Worm (Caenorhabditis elegans) whole organism, L3 larva: ENCODE results near the gene klp-3.

Experiments used
- R02D3.7 ChIP-seq: fragments of 150-350 bp; optimal IDR thresholded peaks from 2 replicates; lab custom pipeline; 2014; ENCODE audit warnings: missing biosample characterization, missing genetic modification characterization
- aly-2 ChIP-seq: fragments of 150-350 bp; optimal IDR thresholded peaks from 2 replicates; lab custom pipeline; 2014; ENCODE audit warnings: missing biosample characterization, missing genetic modification characterization
- ceh-16 ChIP-seq: sonication (generic microtip); optimal IDR thresholded peaks from 2 replicates; lab custom pipeline; 2017; ENCODE audit warnings: missing biosample characterization, missing genetic modification characterization
- ceh-28 ChIP-seq: fragments of 150-350 bp; optimal IDR thresholded peaks from 2 replicates; lab custom pipeline; 2014; ENCODE audit warnings: missing biosample characterization, missing genetic modification reagents, missing genetic modification characterization
- ceh-82 ChIP-seq: fragments of 150-350 bp; optimal IDR thresholded peaks from 2 replicates; lab custom pipeline; 2014; ENCODE audit warnings: missing biosample characterization, missing genetic modification characterization
- ceh-9 ChIP-seq: sonication (generic microtip); optimal IDR thresholded peaks from 2 replicates; lab custom pipeline; 2018; ENCODE audit warnings: missing biosample characterization, missing genetic modification characterization
- daf-12 ChIP-seq: fragments of 150-350 bp; optimal IDR thresholded peaks from 2 replicates; lab custom pipeline; 2014; ENCODE audit warnings: missing biosample characterization, missing genetic modification reagents, missing genetic modification characterization
- egl-27 ChIP-seq: sonication (generic microtip); optimal IDR thresholded peaks from 4 replicates; lab custom pipeline; 2017; ENCODE audit warnings: missing biosample characterization, missing genetic modification reagents, missing genetic modification characterization
- egl-5 ChIP-seq: fragments of 150-350 bp; optimal IDR thresholded peaks from 2 replicates; lab custom pipeline; 2017; ENCODE audit warnings: missing biosample characterization, missing genetic modification reagents, missing genetic modification characterization, inconsistent platforms
- elt-1 ChIP-seq: fragments of 150-350 bp; optimal IDR thresholded peaks from 2 replicates; lab custom pipeline; 2014; ENCODE audit warnings: missing biosample characterization, missing genetic modification characterization
- elt-2 ChIP-seq: sonication (generic microtip); optimal IDR thresholded peaks from 2 replicates; lab custom pipeline; 2016; ENCODE audit warnings: missing genetic modification reagents, mild to moderate bottlenecking, missing genetic modification characterization, missing compliant biosample characterization
- fkh-10 ChIP-seq: sonication (generic microtip); optimal IDR thresholded peaks from 2 replicates; lab custom pipeline; 2017; ENCODE audit warnings: missing biosample characterization, missing genetic modification reagents, missing genetic modification characterization
- fkh-2 ChIP-seq: fragments of 150-350 bp; optimal IDR thresholded peaks from 2 replicates; lab custom pipeline; 2014; ENCODE audit warnings: missing biosample characterization, missing genetic modification reagents, missing genetic modification characterization
- hmg-11 ChIP-seq: sonication (generic microtip); optimal IDR thresholded peaks from 2 replicates; lab custom pipeline; 2016; ENCODE audit warnings: missing genetic modification characterization, missing compliant biosample characterization
- lin-15B ChIP-seq: fragments of 150-350 bp; optimal IDR thresholded peaks from 2 replicates; lab custom pipeline; 2014; ENCODE audit warnings: missing biosample characterization, missing genetic modification characterization
- lin-39 ChIP-seq: fragments of 150-350 bp; optimal IDR thresholded peaks from 2 replicates; lab custom pipeline; 2018; ENCODE audit warnings: missing biosample characterization, missing genetic modification reagents, missing genetic modification characterization
- lsy-12 ChIP-seq: sonication (generic microtip); optimal IDR thresholded peaks from 2 replicates; lab custom pipeline; 2016; ENCODE audit warnings: mild to moderate bottlenecking, missing genetic modification characterization, missing compliant biosample characterization
- nfya-1 ChIP-seq: sonication (generic microtip); optimal IDR thresholded peaks from 2 replicates; lab custom pipeline; 2017; ENCODE audit warnings: missing genetic modification characterization, mild to moderate bottlenecking, missing compliant biosample characterization, antibody characterized with exemption, moderate library complexity; ENCODE audit not compliant: insufficient read depth
- nhr-11 ChIP-seq: fragments of 150-350 bp; optimal IDR thresholded peaks from 2 replicates; lab custom pipeline; 2014; ENCODE audit warnings: missing biosample characterization, missing genetic modification characterization
- nhr-12 ChIP-seq: fragments of 150-350 bp; optimal IDR thresholded peaks from 2 replicates; lab custom pipeline; 2014; ENCODE audit warnings: missing biosample characterization, missing genetic modification characterization
- nhr-23 ChIP-seq: fragments of 150-350 bp; optimal IDR thresholded peaks from 2 replicates; lab custom pipeline; 2014; ENCODE audit warnings: missing biosample characterization, missing genetic modification reagents, missing genetic modification characterization
- nhr-25 ChIP-seq: sonication (generic microtip); optimal IDR thresholded peaks from 2 replicates; lab custom pipeline; 2017; ENCODE audit warnings: missing biosample characterization, missing genetic modification characterization
- nhr-28 ChIP-seq: fragments of 150-350 bp; optimal IDR thresholded peaks from 2 replicates; lab custom pipeline; 2014; ENCODE audit warnings: missing biosample characterization, missing genetic modification characterization
- nhr-43 ChIP-seq: sonication (generic microtip); optimal IDR thresholded peaks from 2 replicates; lab custom pipeline; 2016; ENCODE audit warnings: mild to moderate bottlenecking, missing genetic modification characterization, missing compliant biosample characterization; ENCODE audit not compliant: poor library complexity, severe bottlenecking
- nhr-67 ChIP-seq: fragments of 150-350 bp; optimal IDR thresholded peaks from 2 replicates; lab custom pipeline; 2014; ENCODE audit warnings: missing biosample characterization, missing genetic modification characterization
- nhr-77 ChIP-seq: fragments of 150-350 bp; optimal IDR thresholded peaks from 2 replicates; lab custom pipeline; 2014; ENCODE audit warnings: missing biosample characterization, missing genetic modification characterization
- pha-4 ChIP-seq: fragments of 150-350 bp; optimal IDR thresholded peaks from 2 replicates; lab custom pipeline; 2014; ENCODE audit warnings: missing biosample characterization, missing genetic modification reagents, missing genetic modification characterization
- sea-2 ChIP-seq: fragments of 150-350 bp; sonication (generic microtip); optimal IDR thresholded peaks from 4 replicates; lab custom pipeline; 2014; ENCODE audit warnings: missing biosample characterization, missing genetic modification reagents, missing genetic modification characterization
- skn-1 ChIP-seq: fragments of 150-350 bp; optimal IDR thresholded peaks from 2 replicates; lab custom pipeline; 2014; ENCODE audit warnings: missing biosample characterization, missing genetic modification characterization
- snpc-4 ChIP-seq: fragments of 150-350 bp; optimal IDR thresholded peaks from 2 replicates; lab custom pipeline; 2014; ENCODE audit warnings: missing biosample characterization, missing genetic modification characterization
- tbx-2 ChIP-seq: sonication (generic microtip); optimal IDR thresholded peaks from 2 replicates; lab custom pipeline; 2016; ENCODE audit warnings: mild to moderate bottlenecking, missing genetic modification characterization, missing compliant biosample characterization
- unc-39 ChIP-seq: sonication (generic microtip); optimal IDR thresholded peaks from 4 replicates; lab custom pipeline; 2017; ENCODE audit warnings: missing biosample characterization, missing genetic modification characterization
- unc-62 ChIP-seq: fragments of 150-350 bp; sonication (generic microtip); optimal IDR thresholded peaks from 4 replicates; lab custom pipeline; 2014; ENCODE audit warnings: missing biosample characterization, missing genetic modification reagents, missing genetic modification characterization
- zag-1 ChIP-seq: fragments of 150-350 bp; optimal IDR thresholded peaks from 2 replicates; lab custom pipeline; 2014; ENCODE audit warnings: missing biosample characterization, missing genetic modification characterization
- ztf-11 ChIP-seq: fragments of 150-350 bp; optimal IDR thresholded peaks from 2 replicates; lab custom pipeline; 2014; ENCODE audit warnings: missing biosample characterization, missing genetic modification characterization
- ztf-4 ChIP-seq: fragments of 150-350 bp; optimal IDR thresholded peaks from 2 replicates; lab custom pipeline; 2014; ENCODE audit warnings: missing biosample characterization, missing genetic modification characterization

Gene klp-3

ce11 chrII:7877744-7878468 lies 35.8 kb downstream of the klp-3 start, which contains the start of gene T01H3.2:
Gene T01H3.2 (minus strand): TSS chrII:7877994.
- TF ChIP-seq lin-15B (tag; lab: Kevin White, UChicago) (no peak), zag-1 (tag; lab: Kevin White, UChicago) (no peak), egl-5 (no peak), tbx-2 (no peak), hmg-11 (tag; lab: Kevin White, UChicago) (no peak), ztf-11 (tag; lab: Kevin White, UChicago) (no peak), elt-2 (tag; lab: Kevin White, UChicago) (peak; percentile 18), ceh-16 (tag; lab: Kevin White, UChicago) (no peak), nhr-23 (tag; lab: Kevin White, UChicago) (peak; percentile 15), R02D3.7 (tag; lab: Kevin White, UChicago) (no peak), nhr-11 (tag; lab: Kevin White, UChicago) (no peak), unc-39 (tag; lab: Kevin White, UChicago) (no peak), fkh-2 (tag; lab: Kevin White, UChicago) (no peak), ceh-28 (tag; lab: Kevin White, UChicago) (no peak), daf-12 (tag; lab: Kevin White, UChicago) (no peak), pha-4 (tag; lab: Kevin White, UChicago) (no peak), nhr-67 (tag; lab: Kevin White, UChicago) (no peak), skn-1 (tag; lab: Kevin White, UChicago) (no peak), unc-62 (GFP tag; lab: Kevin White, UChicago) (no peak), egl-27 (tag; lab: Kevin White, UChicago) (no peak), sea-2 (GFP tag; lab: Kevin White, UChicago) (no peak), lsy-12 (tag; lab: Kevin White, UChicago) (no peak), nhr-12 (tag; lab: Kevin White, UChicago) (no peak), nhr-25 (tag; lab: Kevin White, UChicago) (no peak), nhr-43 (tag; lab: Kevin White, UChicago) (peak; percentile 13), nhr-28 (tag; lab: Kevin White, UChicago) (no peak)

- TF ChIP-seq nhr-25 (tag; lab: Kevin White, UChicago) (no peak), lin-39 (tag; lab: Kevin White, UChicago) (no peak), aly-2 (tag; lab: Kevin White, UChicago) (no peak), egl-27 (tag; lab: Kevin White, UChicago) (no peak), fkh-10 (GFP tag; lab: Kevin White, UChicago) (no peak), nhr-67 (tag; lab: Kevin White, UChicago) (no peak), nhr-23 (tag; lab: Kevin White, UChicago) (no peak), hmg-11 (tag; lab: Kevin White, UChicago) (peak; percentile 52), pha-4 (tag; lab: Kevin White, UChicago) (no peak), lin-15B (tag; lab: Kevin White, UChicago) (peak; percentile 4)
- TF ChIP-seq, all 47 proteins: peak for 2
Measured at ce11 chrII:7879266-7879718, 37.1 kb downstream of the klp-3 start, which contains the start of the genes vha-4 and T01H3.5. Gene vha-4 (minus strand): TSS chrII:7879316. Gene T01H3.5 (plus strand): TSS chrII:7879616.

ce11 chrII:7880373-7880862 lies 38.3 kb downstream of the klp-3 start, which contains the start of gene perm-1:
Gene perm-1 (plus strand): TSS chrII:7880812.
- TF ChIP-seq snpc-4 (tag; lab: Kevin White, UChicago) (no peak), nhr-77 (tag; lab: Kevin White, UChicago) (no peak), aly-2 (tag; lab: Kevin White, UChicago) (no peak)

ce11 chrII:7884898-7885297 lies 42.7 kb downstream of the klp-3 start:
- no peak for TF ChIP-seq R02D3.7 (tag; lab: Kevin White, UChicago)
- peak; percentile 74 for TF ChIP-seq nfya-1 (tag; lab: Kevin White, UChicago)
- no peak for TF ChIP-seq ceh-82
- TF ChIP-seq hmg-11 (tag; lab: Kevin White, UChicago) = peak; percentile 18
- TF ChIP-seq lin-39 (tag; lab: Kevin White, UChicago) = peak; percentile 60
- TF ChIP-seq fkh-10 (GFP tag; lab: Kevin White, UChicago) = peak; percentile 31
- no peak for TF ChIP-seq ztf-4 (tag; lab: Kevin White, UChicago)
- no peak for TF ChIP-seq ceh-9 (tag; lab: Kevin White, UChicago)
- TF ChIP-seq nhr-23 (tag; lab: Kevin White, UChicago) = no peak
- TF ChIP-seq unc-62 (GFP tag; lab: Kevin White, UChicago) = no peak
- peak; percentile 40 for TF ChIP-seq sea-2 (GFP tag; lab: Kevin White, UChicago)
- no peak for TF ChIP-seq elt-1 (tag; lab: Kevin White, UChicago)
- TF ChIP-seq, all 47 proteins: peak for 5
